Worm (Caenorhabditis elegans) whole organism, young adult: Measurements from ENCODE around the gene acl-12.

Experiments
- B0336.3 ChIP-seq: fragments of 200-800 bp; sonication (Bioruptor generic); IDR thresholded peaks from 2 replicates; pipeline ENCODE4 v1.3.6; 2022; ENCODE audit warnings: missing genetic modification characterization, missing compliant biosample characterization
- Y53G8AR.9 ChIP-seq: fragments of 200-800 bp; sonication (Bioruptor generic); conservative IDR thresholded peaks from 2 replicates; pipeline ENCODE4 v1.3.6; 2022; ENCODE audit warnings: missing genetic modification reagents, missing genetic modification characterization, missing compliant biosample characterization
- ama-1 ChIP-seq, 3 experiments: fragments of 150-350 bp in 1 of 3; sonication (generic microtip) in 2 of 3; optimal IDR thresholded peaks; 2 replicates each; lab custom pipeline; 2014 to 2018; ENCODE audit warnings: missing biosample characterization in 2 of 3, missing genetic modification characterization in 2 of 3, missing genetic modification reagents in 2 of 3
- dox-1 ChIP-seq: fragments of 200-800 bp; sonication (Bioruptor generic); IDR thresholded peaks from 2 replicates; pipeline ENCODE4 v1.3.6; 2022; ENCODE audit warnings: missing genetic modification reagents, missing genetic modification characterization, missing compliant biosample characterization
- egrh-3 ChIP-seq: fragments of 200-800 bp; sonication (Bioruptor generic); IDR thresholded peaks from 2 replicates; pipeline ENCODE4 v1.3.6; 2022; ENCODE audit warnings: missing genetic modification reagents, missing genetic modification characterization, missing compliant biosample characterization
- hrde-1 ChIP-seq: sonication (generic microtip); optimal IDR thresholded peaks from 2 replicates; lab custom pipeline; 2016; ENCODE audit warnings: missing genetic modification characterization, mild to moderate bottlenecking, missing compliant biosample characterization, moderate library complexity, missing genotype, missing genetic modification reagents, borderline replicate concordance
- pha-4 ChIP-seq: fragments of 150-350 bp; sonication (generic microtip); optimal IDR thresholded peaks from 2 replicates; lab custom pipeline; 2014; ENCODE audit warnings: missing biosample characterization, missing genetic modification reagents, missing genetic modification characterization
- repo-1 ChIP-seq: sonication (generic microtip); optimal IDR thresholded peaks from 2 replicates; lab custom pipeline; 2017; ENCODE audit warnings: mild to moderate bottlenecking, missing genetic modification characterization, missing compliant biosample characterization

DNA sequence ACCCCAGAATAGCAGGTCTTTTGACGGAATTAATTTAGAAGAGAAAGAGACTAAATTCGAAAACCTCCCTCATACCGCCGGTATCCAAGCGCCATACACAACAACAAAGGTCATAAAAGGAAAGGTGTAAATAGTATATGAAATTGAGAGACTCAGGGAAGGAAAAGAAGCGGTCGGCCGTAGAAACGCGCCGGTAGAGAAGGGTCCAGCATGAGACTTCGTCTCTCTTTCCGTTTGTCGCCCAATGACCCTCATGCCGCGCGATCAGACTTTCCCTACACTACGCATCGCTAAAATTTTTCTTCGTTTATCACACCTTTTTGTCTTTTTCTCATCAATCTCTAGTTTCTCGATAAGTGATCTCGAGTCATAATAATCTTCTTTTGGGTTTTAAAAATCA is 11.9 kb downstream of the acl-12 start:
- TF ChIP-seq Y53G8AR.9 (GFP tag; lab: Robert Waterston, UW) (no peak), egrh-3 (no peak), pha-4 (tag; lab: Kevin White, UChicago) (no peak), ama-1 (optimal IDR thresholded peaks at IDR 0.05; lab: Kevin White, UChicago) (no peak), ama-1 (GFP tag; optimal IDR thresholded peaks at IDR 0.05; lab: Kevin White, UChicago) (no peak), dox-1 (no peak), repo-1 (tag; lab: Kevin White, UChicago) (no peak), hrde-1 (no peak), B0336.3 (GFP tag; lab: Robert Waterston, UW) (no peak)
